Fruit fly (Drosophila melanogaster) whole organism, embryonic: ENCODE data around the gene Gr97a.

Source experiments
- CG10147 ChIP-seq: fragments of 200-800 bp; sonication (Bioruptor generic); optimal IDR thresholded peaks from 2 replicates; lab custom pipeline; 2019; ENCODE audit warnings: missing biosample characterization, mild to moderate bottlenecking, missing genetic modification characterization, moderate library complexity
- CG11085 ChIP-seq: fragments of 200-800 bp; sonication (Bioruptor generic); IDR thresholded peaks from 2 replicates; pipeline ENCODE4 v1.3.6; 2022; ENCODE audit warnings: missing biosample characterization, missing genetic modification characterization
- CG12071 ChIP-seq: fragments of 200-800 bp; sonication (Bioruptor generic); optimal IDR thresholded peaks from 3 replicates; lab custom pipeline; 2018; ENCODE audit warnings: missing biosample characterization, mild to moderate bottlenecking, missing genetic modification characterization
- CG13296 ChIP-seq: fragments of 200-800 bp; sonication (Bioruptor generic); optimal IDR thresholded peaks from 3 replicates; lab custom pipeline; 2018; ENCODE audit warnings: missing biosample characterization, mild to moderate bottlenecking, missing genetic modification characterization
- CG16779 ChIP-seq: fragments of 200-800 bp; sonication (Bioruptor generic); IDR thresholded peaks from 2 replicates; pipeline ENCODE4 v1.3.6; 2022; ENCODE audit warnings: missing biosample characterization, missing genetic modification characterization
- CG17802 ChIP-seq: fragments of 200-800 bp; sonication (Bioruptor generic); optimal IDR thresholded peaks from 2 replicates; lab custom pipeline; 2018; ENCODE audit warnings: missing biosample characterization, mild to moderate bottlenecking, missing genetic modification characterization, moderate library complexity
- CG17912 ChIP-seq: fragments of 200-800 bp; sonication (Bioruptor generic); optimal IDR thresholded peaks from 2 replicates; lab custom pipeline; 2018; ENCODE audit warnings: missing biosample characterization, mild to moderate bottlenecking, missing genetic modification characterization
- CG1832 ChIP-seq: fragments of 200-800 bp; sonication (Bioruptor generic); optimal IDR thresholded peaks from 2 replicates; lab custom pipeline; 2017; ENCODE audit warnings: missing biosample characterization, mild to moderate bottlenecking, missing genetic modification characterization, inconsistent platforms
- CG18599 ChIP-seq: fragments of 200-800 bp; sonication (Bioruptor generic); optimal IDR thresholded peaks from 3 replicates; lab custom pipeline; 2017; ENCODE audit warnings: missing biosample characterization, missing genetic modification characterization, mild to moderate bottlenecking, moderate library complexity, missing genetic modification reagents
- CG30431 ChIP-seq: fragments of 200-800 bp; sonication (Bioruptor generic); optimal IDR thresholded peaks from 2 replicates; lab custom pipeline; 2017; ENCODE audit warnings: missing biosample characterization, missing genetic modification characterization
- CG3281 ChIP-seq: fragments of 200-800 bp; sonication (Bioruptor generic); optimal IDR thresholded peaks from 3 replicates; lab custom pipeline; 2017; ENCODE audit warnings: missing biosample characterization, mild to moderate bottlenecking, missing genetic modification characterization
- CG3407 ChIP-seq: fragments of 200-800 bp; sonication (Bioruptor generic); optimal IDR thresholded peaks from 2 replicates; lab custom pipeline; 2018; ENCODE audit warnings: missing biosample characterization, mild to moderate bottlenecking, missing genetic modification characterization
- CG3726 ChIP-seq: fragments of 200-800 bp; sonication (Bioruptor generic); IDR thresholded peaks from 3 replicates; pipeline ENCODE4, ENCODE4 v1.3.6; 2022; ENCODE audit warnings: missing biosample characterization, missing genetic modification characterization
- CG4328 ChIP-seq: fragments of 200-800 bp; sonication (Bioruptor generic); optimal IDR thresholded peaks from 3 replicates; lab custom pipeline; 2017; ENCODE audit warnings: missing biosample characterization, missing genetic modification reagents, missing genetic modification characterization
- CG43689 ChIP-seq: fragments of 200-800 bp; sonication (Bioruptor generic); IDR thresholded peaks from 2 replicates; pipeline ENCODE4 v1.3.6; 2022; ENCODE audit warnings: missing biosample characterization, missing genetic modification characterization
- CG4730 ChIP-seq: fragments of 200-800 bp; sonication (Bioruptor generic); IDR thresholded peaks from 2 replicates; pipeline ENCODE4 v1.3.6; 2022; ENCODE audit warnings: missing biosample characterization, missing genetic modification characterization
- CG6175 ChIP-seq: fragments of 200-800 bp; sonication (Bioruptor generic); IDR thresholded peaks from 3 replicates; pipeline ENCODE4 v1.3.6; 2022; ENCODE audit warnings: missing biosample characterization, missing genetic modification characterization
- CG6272 ChIP-seq: fragments of 200-800 bp; sonication (Bioruptor generic); IDR thresholded peaks from 2 replicates; pipeline ENCODE4 v1.3.6; 2022; ENCODE audit warnings: missing biosample characterization, missing genetic modification characterization
- CG8281 ChIP-seq: fragments of 200-800 bp; sonication (Bioruptor generic); optimal IDR thresholded peaks from 2 replicates; lab custom pipeline; 2018; ENCODE audit warnings: missing biosample characterization, mild to moderate bottlenecking, missing genetic modification characterization, moderate library complexity
- CG9215 ChIP-seq: fragments of 200-800 bp; sonication (Bioruptor generic); IDR thresholded peaks from 2 replicates; pipeline ENCODE4 v1.3.6; 2022; ENCODE audit warnings: missing biosample characterization, missing genetic modification characterization
- CG9609 ChIP-seq: fragments of 200-800 bp; sonication (Bioruptor generic); optimal IDR thresholded peaks from 3 replicates; lab custom pipeline; 2016; ENCODE audit warnings: missing biosample characterization, missing genetic modification characterization
- CG9876 ChIP-seq: fragments of 200-800 bp; sonication (Bioruptor generic); optimal IDR thresholded peaks from 2 replicates; lab custom pipeline; 2016; ENCODE audit warnings: missing biosample characterization, missing genetic modification characterization
- Dfd ChIP-seq, 2 experiments: fragments of >200 bp; optimal IDR thresholded peaks; 2 replicates each; lab custom pipeline; 2017; ENCODE audit warnings: missing biosample characterization in 2 of 2, missing genetic modification characterization in 2 of 2
- Dll ChIP-seq: fragments of 200-800 bp; sonication (Bioruptor generic); IDR thresholded peaks from 4 replicates; pipeline ENCODE4 v1.3.6; 2022; ENCODE audit warnings: missing biosample characterization, missing genetic modification characterization; ENCODE audit not compliant: partially characterized antibody
- ERR ChIP-seq: fragments of 200-800 bp; sonication (Bioruptor generic); optimal IDR thresholded peaks from 2 replicates; lab custom pipeline; 2016; ENCODE audit warnings: missing biosample characterization, missing genetic modification characterization
- Ets65A ChIP-seq: fragments of 200-800 bp; sonication (Bioruptor generic); peaks from one replicate; lab custom pipeline; 2016; ENCODE audit warnings: missing biosample characterization, missing genetic modification characterization
- Hey ChIP-seq: fragments of 200-800 bp; sonication (Bioruptor generic); optimal IDR thresholded peaks from 3 replicates; lab custom pipeline; 2018; ENCODE audit warnings: missing biosample characterization, mild to moderate bottlenecking, missing genetic modification characterization
- Hmx ChIP-seq: fragments of 200-800 bp; sonication (Bioruptor generic); optimal IDR thresholded peaks from 2 replicates; lab custom pipeline; 2016; ENCODE audit warnings: missing biosample characterization, missing genetic modification characterization
- Hr3 ChIP-seq: fragments of 200-800 bp; sonication (Bioruptor generic); optimal IDR thresholded peaks from 3 replicates; lab custom pipeline; 2016; ENCODE audit warnings: missing biosample characterization, missing genetic modification characterization
- Hr78 ChIP-seq, 2 experiments: fragments of 200-800 bp in 1 of 2; fragments of >200 bp in 1 of 2; sonication (Bioruptor generic) in 1 of 2; optimal IDR thresholded peaks; 2 replicates each; lab custom pipeline; 2017 to 2019; ENCODE audit warnings: missing biosample characterization in 2 of 2, missing genetic modification characterization in 2 of 2, mild to moderate bottlenecking in 1 of 2, moderate library complexity in 1 of 2
- Hsf ChIP-seq: fragments of 200-800 bp; sonication (Bioruptor generic); optimal IDR thresholded peaks from 3 replicates; lab custom pipeline; 2016; ENCODE audit warnings: missing biosample characterization, missing genetic modification characterization
- Jarid2 ChIP-seq: fragments of 200-800 bp; sonication (Bioruptor generic); optimal IDR thresholded peaks from 3 replicates; lab custom pipeline; 2017; ENCODE audit warnings: mild to moderate bottlenecking, missing biosample characterization, missing genetic modification reagents, missing genetic modification characterization
- Kr ChIP-seq: fragments of 200-800 bp; sonication (Bioruptor generic); optimal IDR thresholded peaks from 2 replicates; lab custom pipeline; 2017; ENCODE audit warnings: missing biosample characterization, mild to moderate bottlenecking, missing genetic modification characterization
- MTF-1 ChIP-seq: fragments of 200-800 bp; sonication (Bioruptor generic); optimal IDR thresholded peaks from 2 replicates; lab custom pipeline; 2018; ENCODE audit warnings: missing biosample characterization, mild to moderate bottlenecking, missing genetic modification characterization, borderline replicate concordance
- Max ChIP-seq: fragments of 200-800 bp; sonication (Bioruptor generic); optimal IDR thresholded peaks from 2 replicates; lab custom pipeline; 2016; ENCODE audit warnings: missing biosample characterization, mild to moderate bottlenecking, missing genetic modification characterization
- NC2α ChIP-seq: fragments of 200-800 bp; sonication (Bioruptor generic); optimal IDR thresholded peaks from 2 replicates; lab custom pipeline; 2016; ENCODE audit warnings: missing biosample characterization, missing genetic modification characterization
- Ssrp ChIP-seq: fragments of 200-800 bp; sonication (Bioruptor generic); optimal IDR thresholded peaks from 2 replicates; lab custom pipeline; 2018; ENCODE audit warnings: missing biosample characterization, mild to moderate bottlenecking, missing genetic modification characterization, moderate library complexity
- Taf1 ChIP-seq: fragments of 200-800 bp; sonication (Bioruptor generic); IDR thresholded peaks from 2 replicates; pipeline ENCODE4 v1.3.6; 2022; ENCODE audit warnings: missing biosample characterization, missing genetic modification characterization
- al ChIP-seq: fragments of 200-800 bp; sonication (Bioruptor generic); IDR thresholded peaks from 2 replicates; pipeline ENCODE4 v1.3.6; 2022; ENCODE audit warnings: missing biosample characterization, missing genetic modification characterization
- bab2 ChIP-seq: fragments of 200-800 bp; sonication (Bioruptor generic); optimal IDR thresholded peaks from 2 replicates; lab custom pipeline; 2016; ENCODE audit warnings: missing biosample characterization, missing genetic modification characterization
- bbx ChIP-seq: fragments of 200-800 bp; sonication (Bioruptor generic); IDR thresholded peaks from 2 replicates; pipeline ENCODE4 v1.3.6; 2022; ENCODE audit warnings: missing biosample characterization, missing genetic modification characterization; ENCODE audit not compliant: partially characterized antibody
- cad ChIP-seq: fragments of >200 bp; optimal IDR thresholded peaks from 2 replicates; lab custom pipeline; 2017; ENCODE audit warnings: missing biosample characterization, missing genetic modification characterization
- cato ChIP-seq: fragments of 200-800 bp; sonication (Bioruptor generic); optimal IDR thresholded peaks from 2 replicates; lab custom pipeline; 2016; ENCODE audit warnings: missing biosample characterization, missing genetic modification characterization, borderline replicate concordance
- cg ChIP-seq: fragments of 200-800 bp; sonication (Bioruptor generic); optimal IDR thresholded peaks from 3 replicates; lab custom pipeline; 2019; ENCODE audit warnings: missing biosample characterization, mild to moderate bottlenecking, missing genetic modification characterization, moderate library complexity
- fd102C ChIP-seq: fragments of 200-800 bp; sonication (Bioruptor generic); optimal IDR thresholded peaks from 2 replicates; lab custom pipeline; 2018; ENCODE audit warnings: missing biosample characterization, mild to moderate bottlenecking, missing genetic modification characterization, moderate library complexity
- fd64A ChIP-seq: fragments of 200-800 bp; sonication (Bioruptor generic); optimal IDR thresholded peaks from 3 replicates; lab custom pipeline; 2018; ENCODE audit warnings: missing biosample characterization, mild to moderate bottlenecking, missing genetic modification characterization
- ken ChIP-seq: fragments of 200-800 bp; sonication (Bioruptor generic); IDR thresholded peaks from 3 replicates; pipeline ENCODE4 v1.3.6; 2022; ENCODE audit warnings: missing biosample characterization, missing genetic modification characterization
- odd ChIP-seq: fragments of 200-800 bp; sonication (Bioruptor generic); optimal IDR thresholded peaks from 2 replicates; lab custom pipeline; 2017; ENCODE audit warnings: missing biosample characterization, mild to moderate bottlenecking, missing genetic modification characterization
- sens ChIP-seq: fragments of 200-800 bp; sonication (Bioruptor generic); peaks from one replicate; lab custom pipeline; 2016; ENCODE audit warnings: missing biosample characterization, missing genetic modification characterization
- slp2 ChIP-seq: fragments of 200-800 bp; sonication (Bioruptor generic); optimal IDR thresholded peaks from 2 replicates; lab custom pipeline; 2016; ENCODE audit warnings: missing biosample characterization, missing genetic modification characterization
- ttk ChIP-seq: fragments of 200-800 bp; sonication (Bioruptor generic); IDR thresholded peaks from 2 replicates; pipeline ENCODE4 v2.1.2; 2022; ENCODE audit warnings: missing biosample characterization, missing genetic modification characterization
- zf30C ChIP-seq: fragments of 200-800 bp; sonication (Bioruptor generic); optimal IDR thresholded peaks from 3 replicates; lab custom pipeline; 2018; ENCODE audit warnings: missing biosample characterization, mild to moderate bottlenecking, missing genetic modification characterization

Gene Gr97a

dm6 chr3R:26934523-26934922, 31.8 kb downstream of the Gr97a start:
- TF ChIP-seq fd102C (GFP tag; lab: Kevin White, UChicago) (no peak), bab2 (GFP tag; lab: Kevin White, UChicago) (no peak), Dll (GFP tag; lab: Robert Waterston, UW) (no peak), ttk (GFP tag; lab: Robert Waterston, UW) (no peak), CG3407 (GFP tag; lab: Kevin White, UChicago) (no peak), CG9876 (GFP tag; lab: Kevin White, UChicago) (no peak), CG17802 (tag; lab: Kevin White, UChicago) (no peak), Jarid2 (GFP tag; lab: Kevin White, UChicago) (no peak), CG17912 (GFP tag; lab: Kevin White, UChicago) (no peak), Hmx (GFP tag; lab: Kevin White, UChicago) (no peak), CG6272 (GFP tag; lab: Robert Waterston, UW) (no peak), CG9609 (GFP tag; lab: Kevin White, UChicago) (no peak), ERR (GFP tag; lab: Kevin White, UChicago) (no peak), CG3726 (no peak), CG18599 (peak; percentile 21), cad (GFP tag; lab: Kevin White, UChicago) (no peak), CG3281 (GFP tag; lab: Kevin White, UChicago) (peak; percentile 5), Kr (GFP tag; lab: Kevin White, UChicago) (no peak), slp2 (GFP tag; lab: Kevin White, UChicago) (no peak), CG6175 (GFP tag; lab: Robert Waterston, UW) (0 out of 3 replicates have a peak, but pooled peaks have one; percentile 41), CG16779 (0 out of 2 replicates have a peak, but pooled peaks have one; percentile 8), odd (GFP tag; lab: Kevin White, UChicago) (no peak), ken (GFP tag; lab: Robert Waterston, UW) (no peak), CG12071 (GFP tag; lab: Kevin White, UChicago) (peak; percentile 42), CG11085 (GFP tag; lab: Robert Waterston, UW) (no peak), CG10147 (GFP tag; lab: Kevin White, UChicago) (peak; percentile 15), CG4328 (GFP tag; lab: Kevin White, UChicago) (no peak), Hr78 (GFP tag; optimal IDR thresholded peaks at IDR 0.05; lab: Kevin White, UChicago) (peak in 1 of 2 experiments; percentile 13), CG1832 (GFP tag; lab: Kevin White, UChicago) (no peak), Dfd (GFP tag; optimal IDR thresholded peaks at IDR 0.05; lab: Kevin White, UChicago) (no peak), CG8281 (tag; lab: Kevin White, UChicago) (no peak), fd64A (GFP tag; lab: Kevin White, UChicago) (no peak), CG4730 (GFP tag; lab: Robert Waterston, UW) (no peak), Hey (tag; lab: Kevin White, UChicago) (no peak), cato (GFP tag; lab: Kevin White, UChicago) (no peak), Hsf (GFP tag; lab: Kevin White, UChicago) (no peak), CG30431 (GFP tag; lab: Kevin White, UChicago) (no peak), NC2α (GFP tag; lab: Kevin White, UChicago) (no peak), Max (GFP tag; lab: Kevin White, UChicago) (no peak), CG9215 (no peak), sens (no peak), bbx (no peak), Taf1 (GFP tag; lab: Robert Waterston, UW) (no peak), al (no peak), cg (GFP tag; lab: Kevin White, UChicago) (no peak), Ssrp (tag; lab: Kevin White, UChicago) (no peak), Hr3 (no peak), Ets65A (GFP tag; lab: Kevin White, UChicago) (no peak), zf30C (no peak), CG13296 (peak; percentile 12), MTF-1 (GFP tag; lab: Kevin White, UChicago) (no peak), CG43689 (GFP tag; lab: Robert Waterston, UW) (no peak)
